Fruit fly (Drosophila melanogaster): ENCODE measurements around the gene Tollo.

- TF ChIP-seq EcR (GFP tag; optimal IDR thresholded peaks at IDR 0.05): no peak
- no peak for TF ChIP-seq psq (optimal IDR thresholded peaks at IDR 0.05)
Measured at dm6 chr3L:15262050-15262449, 26.6 kb downstream of the Tollo start.
